Worm (Caenorhabditis elegans): ENCODE measurements around the gene nhr-115.

DNA sequence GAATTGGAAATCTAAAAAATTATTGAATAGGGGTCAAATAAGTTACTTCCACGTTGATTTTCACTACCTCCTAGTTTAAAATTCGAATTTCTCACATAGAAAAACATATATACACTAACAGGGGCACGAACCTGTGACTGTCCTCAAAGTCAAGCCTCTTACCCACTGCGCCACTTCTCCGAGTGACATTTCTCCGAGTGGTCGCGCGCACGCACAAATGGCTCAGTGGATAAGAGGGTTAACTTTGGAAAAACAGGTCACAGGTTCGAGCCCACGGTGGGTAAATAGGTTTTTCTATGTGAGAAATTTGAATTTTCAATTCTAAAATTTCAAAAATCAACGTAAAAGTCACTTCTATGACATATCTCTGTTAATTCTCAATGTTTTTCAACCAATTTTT, 15.1 kb upstream of the nhr-115 start:
- TF ChIP-seq M03D4.4 (tag; optimal IDR thresholded peaks at IDR 0.05) (no peak), unc-62 (GFP tag; optimal IDR thresholded peaks at IDR 0.05) (no peak), nhr-76 (tag; optimal IDR thresholded peaks at IDR 0.05) (no peak), hlh-1 (tag; optimal IDR thresholded peaks at IDR 0.05) (no peak), mep-1 (tag; optimal IDR thresholded peaks at IDR 0.05) (no peak), zip-8 (tag; optimal IDR thresholded peaks at IDR 0.05) (no peak), elt-3 (tag; optimal IDR thresholded peaks at IDR 0.05) (no peak), ztf-11 (tag; optimal IDR thresholded peaks at IDR 0.05) (no peak), unc-120 (tag; optimal IDR thresholded peaks at IDR 0.05; ENCODE audit: poor library complexity, severe bottlenecking) (no peak), ceh-43 (GFP tag; optimal IDR thresholded peaks at IDR 0.05) (no peak), nhr-28 (tag; optimal IDR thresholded peaks at IDR 0.05) (no peak), nhr-237 (tag; optimal IDR thresholded peaks at IDR 0.05) (no peak), lsy-2 (tag; optimal IDR thresholded peaks at IDR 0.05) (no peak)

Data from whole organism, mixed stage, embryonic.